Worm (Caenorhabditis elegans) whole organism, early embryonic: Measurements from ENCODE around the gene sax-2.

Experiments used
- B0310.2 ChIP-seq: sonication (generic microtip); optimal IDR thresholded peaks from 2 replicates; lab custom pipeline; 2016; ENCODE audit warnings: mild to moderate bottlenecking, missing genetic modification characterization, missing compliant biosample characterization
- F13C5.2 ChIP-seq: sonication (generic microtip); optimal IDR thresholded peaks from 2 replicates; lab custom pipeline; 2017; ENCODE audit warnings: mild to moderate bottlenecking, missing genetic modification characterization, inconsistent platforms, missing compliant biosample characterization
- aly-1 ChIP-seq: sonication (generic microtip); optimal IDR thresholded peaks from 2 replicates; lab custom pipeline; 2016; ENCODE audit warnings: missing genetic modification characterization, missing compliant biosample characterization
- ama-1 ChIP-seq: fragments of 150-350 bp; optimal IDR thresholded peaks from 2 replicates; lab custom pipeline; 2014
- ceh-13 ChIP-seq: fragments of 200-800 bp; sonication (Bioruptor generic); optimal IDR thresholded peaks from 2 replicates; lab custom pipeline; 2018; ENCODE audit warnings: mild to moderate bottlenecking, missing genetic modification characterization, missing compliant biosample characterization
- ceh-36 ChIP-seq: sonication (generic microtip); optimal IDR thresholded peaks from 2 replicates; lab custom pipeline; 2016; ENCODE audit warnings: missing genetic modification characterization, inconsistent platforms, missing compliant biosample characterization
- ets-7 ChIP-seq: sonication (generic microtip); optimal IDR thresholded peaks from 2 replicates; lab custom pipeline; 2016; ENCODE audit warnings: missing genotype, missing genetic modification characterization, missing compliant biosample characterization
- flt-1 ChIP-seq: fragments of 200-800 bp; sonication (Bioruptor generic); IDR thresholded peaks from 2 replicates; pipeline ENCODE4 v1.3.6; 2022; ENCODE audit warnings: missing genetic modification characterization, missing compliant biosample characterization
- hmbx-1 ChIP-seq: sonication (generic microtip); optimal IDR thresholded peaks from 2 replicates; lab custom pipeline; 2016; ENCODE audit warnings: mild to moderate bottlenecking, missing genetic modification characterization, missing compliant biosample characterization
- hmg-4 ChIP-seq: fragments of 200-800 bp; sonication (Bioruptor generic); optimal IDR thresholded peaks from 2 replicates; lab custom pipeline; 2018; ENCODE audit warnings: mild to moderate bottlenecking, missing genetic modification characterization, missing compliant biosample characterization
- hnd-1 ChIP-seq: sonication (generic microtip); optimal IDR thresholded peaks from 2 replicates; lab custom pipeline; 2016; ENCODE audit warnings: missing genetic modification characterization, missing compliant biosample characterization
- pes-1 ChIP-seq: fragments of 200-800 bp; sonication (Bioruptor generic); IDR thresholded peaks from 2 replicates; pipeline ENCODE4 v1.3.6; 2022; ENCODE audit warnings: missing genetic modification reagents, missing genetic modification characterization, missing compliant biosample characterization
- scrt-1 ChIP-seq: fragments of 200-800 bp; sonication (Bioruptor generic); IDR thresholded peaks from 2 replicates; pipeline ENCODE4 v1.3.6; 2022; ENCODE audit warnings: missing genetic modification characterization, missing compliant biosample characterization
- sea-1 ChIP-seq: fragments of 200-800 bp; sonication (Bioruptor generic); conservative IDR thresholded peaks from 2 replicates; pipeline ENCODE4 v1.3.6; 2022; ENCODE audit warnings: missing genetic modification characterization, missing compliant biosample characterization
- tbx-11 ChIP-seq: fragments of 200-800 bp; sonication (Bioruptor generic); IDR thresholded peaks from 2 replicates; pipeline ENCODE4 v1.3.6; 2022; ENCODE audit warnings: missing genetic modification characterization, missing compliant biosample characterization
- tbx-37 ChIP-seq: fragments of 200-800 bp; sonication (Bioruptor generic); conservative IDR thresholded peaks from 2 replicates; pipeline ENCODE4 v1.3.6; 2022; ENCODE audit warnings: missing genetic modification reagents, missing genetic modification characterization, missing compliant biosample characterization
- tra-4 ChIP-seq: sonication (generic microtip); optimal IDR thresholded peaks from 2 replicates; lab custom pipeline; 2017; ENCODE audit warnings: missing genetic modification characterization, missing compliant biosample characterization

sax-2 gene

DNA sequence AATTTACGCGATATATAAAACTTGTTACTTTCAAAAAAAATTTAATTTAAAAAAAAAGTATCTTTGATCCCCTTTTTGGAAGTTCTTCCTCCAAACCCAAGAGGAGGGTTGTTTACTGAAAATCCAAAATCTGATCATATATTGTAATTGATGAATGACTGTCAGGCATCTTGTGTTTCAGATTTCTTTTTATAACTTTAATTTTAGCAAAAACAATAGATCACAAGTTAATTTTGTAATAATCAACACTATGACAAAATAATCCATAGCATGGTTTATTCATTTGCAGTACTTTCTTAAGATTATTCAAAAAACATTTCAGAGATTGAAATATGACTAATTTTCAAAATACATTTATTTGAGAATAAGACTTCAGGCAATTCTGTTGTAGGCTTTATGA, 17.2 kb upstream of the sax-2 start:
- TF ChIP-seq pes-1 (GFP tag; lab: Robert Waterston, UW) = no peak
- no peak for TF ChIP-seq sea-1
- no peak for TF ChIP-seq ceh-36 (tag; lab: Kevin White, UChicago)
- TF ChIP-seq tbx-11 (GFP tag; lab: Robert Waterston, UW) = no peak
- TF ChIP-seq hmg-4 (GFP tag; lab: Kevin White, UChicago) = no peak
- TF ChIP-seq ceh-13 (GFP tag; lab: Kevin White, UChicago) = no peak
- TF ChIP-seq flt-1 (GFP tag; lab: Robert Waterston, UW) = no peak
- no peak for TF ChIP-seq tra-4 (tag; lab: Kevin White, UChicago)
- no peak for TF ChIP-seq aly-1
- no peak for TF ChIP-seq F13C5.2 (tag; lab: Kevin White, UChicago)
- TF ChIP-seq scrt-1 (GFP tag; lab: Robert Waterston, UW) = no peak
- no peak for TF ChIP-seq tbx-37 (GFP tag; lab: Robert Waterston, UW)
- TF ChIP-seq ama-1 = no peak
- TF ChIP-seq B0310.2 = no peak

DNA sequence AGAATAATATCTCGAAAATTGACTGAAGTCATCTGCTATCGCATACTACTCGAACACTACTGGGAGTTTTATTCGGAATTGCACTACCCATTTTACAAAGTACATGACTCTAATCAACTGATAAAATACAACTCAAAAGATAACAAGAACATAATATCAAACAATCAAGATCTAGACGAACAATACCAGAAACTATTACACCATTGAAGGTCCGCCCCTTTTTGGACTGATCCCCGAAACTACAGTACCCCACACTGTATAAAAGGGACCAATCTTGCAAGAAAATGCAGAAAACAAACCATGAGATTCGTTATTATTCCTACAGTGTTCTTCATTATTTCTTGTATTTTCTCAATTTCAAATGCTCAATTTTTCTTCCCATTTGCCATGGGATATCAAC, 15.0 kb upstream of the sax-2 start, which contains the start of gene F54D8.10:
Gene F54D8.10 (plus strand): TSS at position 301 of the 400 bp plus-strand sequence.
- TF ChIP-seq flt-1 (GFP tag; lab: Robert Waterston, UW) (no peak), ceh-13 (GFP tag; lab: Kevin White, UChicago) (no peak), tbx-11 (GFP tag; lab: Robert Waterston, UW) (no peak), sea-1 (no peak), ceh-36 (tag; lab: Kevin White, UChicago) (no peak), hmbx-1 (no peak)

DNA sequence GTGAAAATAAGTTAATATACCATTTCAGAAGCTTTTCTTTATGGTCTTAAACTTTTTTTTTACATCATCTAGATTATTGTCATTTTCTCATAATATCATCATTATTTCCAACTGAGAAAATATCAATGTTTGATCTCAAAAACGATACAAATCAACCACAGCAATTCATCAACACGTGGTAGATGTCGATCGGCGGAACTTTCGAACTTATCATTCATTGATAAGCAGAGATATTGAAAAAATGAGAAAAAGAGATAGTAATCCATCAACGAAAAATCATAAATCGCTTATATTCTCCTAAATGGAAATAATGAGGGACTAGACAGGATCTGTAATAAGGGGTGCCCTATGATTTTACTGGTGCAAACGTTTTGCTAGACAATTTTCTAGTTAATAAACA, 12.8 kb upstream of the sax-2 start:
- TF ChIP-seq scrt-1 (GFP tag; lab: Robert Waterston, UW) (no peak), ceh-36 (tag; lab: Kevin White, UChicago) (no peak)

DNA sequence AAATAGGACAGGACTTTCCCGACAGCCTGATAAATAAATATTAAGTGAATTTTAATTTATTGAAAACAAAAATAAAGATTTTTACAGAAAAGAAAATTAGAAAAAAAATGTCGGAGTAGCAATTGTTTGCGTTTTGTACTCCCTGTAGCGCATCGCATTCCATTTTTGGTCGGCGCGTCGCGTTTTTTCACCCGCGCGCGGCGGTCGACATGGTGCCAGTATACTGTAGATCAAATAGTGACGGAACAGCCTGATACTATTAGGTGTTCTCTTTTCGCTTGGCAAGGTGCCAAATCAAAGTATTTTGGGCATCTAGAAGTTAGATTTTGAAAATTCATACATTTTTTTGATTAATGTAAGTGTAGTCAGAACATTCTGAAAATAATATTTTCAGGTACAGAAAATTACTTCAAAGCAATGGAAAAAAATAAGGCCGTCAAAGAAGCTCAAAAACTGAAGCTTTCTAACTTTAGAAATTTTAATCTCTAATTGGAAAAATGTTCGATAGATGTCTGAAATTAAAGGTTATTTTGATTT, 10.7 kb upstream of the sax-2 start:
- TF ChIP-seq ceh-13 (GFP tag; lab: Kevin White, UChicago) (no peak), hmg-4 (GFP tag; lab: Kevin White, UChicago) (no peak), scrt-1 (GFP tag; lab: Robert Waterston, UW) (no peak), tbx-11 (GFP tag; lab: Robert Waterston, UW) (no peak), ets-7 (no peak), sea-1 (no peak), pes-1 (GFP tag; lab: Robert Waterston, UW) (no peak), hnd-1 (tag; lab: Kevin White, UChicago) (no peak), B0310.2 (no peak)

DNA sequence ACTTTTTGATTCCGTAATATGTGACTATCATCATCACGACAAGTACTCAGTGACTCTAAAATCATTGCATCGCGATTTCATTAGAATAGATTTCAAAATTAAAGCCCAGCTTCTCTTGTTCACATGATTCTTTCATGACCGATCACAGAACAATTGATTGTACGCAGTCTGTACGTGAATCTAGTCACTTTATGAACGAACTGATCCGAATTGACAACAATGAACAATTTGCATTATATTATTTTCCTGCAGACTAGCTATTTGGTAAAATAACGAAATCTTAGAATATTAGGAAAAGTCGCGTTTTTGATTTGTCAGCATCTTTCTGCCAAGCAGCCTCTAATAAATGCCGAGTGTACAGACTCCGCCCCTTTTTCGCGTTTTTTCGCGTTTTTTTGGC, 10.0 kb upstream of the sax-2 start:
- TF ChIP-seq hmbx-1 = no peak
- no peak for TF ChIP-seq hmg-4 (GFP tag; lab: Kevin White, UChicago)
- TF ChIP-seq scrt-1 (GFP tag; lab: Robert Waterston, UW) = no peak

DNA sequence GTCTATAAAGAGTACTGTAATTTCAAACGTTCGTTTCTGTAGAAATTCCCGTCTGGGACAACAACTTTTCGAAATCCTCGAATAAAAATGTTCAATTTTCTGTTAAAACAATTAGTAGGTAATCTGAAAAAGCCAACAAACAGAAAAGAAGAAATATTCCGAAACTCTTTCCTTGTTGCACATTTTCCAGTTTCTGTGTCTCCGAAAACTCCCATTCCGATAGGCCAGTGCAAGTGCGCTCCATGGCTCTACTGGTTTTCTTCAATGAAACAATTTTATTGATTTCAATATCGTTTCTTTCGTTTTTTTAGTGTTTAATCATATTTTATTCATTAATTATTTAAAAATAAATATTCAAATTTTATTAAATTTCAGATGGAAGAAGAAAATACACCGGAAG, 6.9 kb upstream of the sax-2 start, which contains the start of gene F54D8.6:
Gene F54D8.6 (plus strand): TSS at position 370 of the 400 bp plus-strand sequence.
- TF ChIP-seq tbx-11 (GFP tag; lab: Robert Waterston, UW) (no peak), scrt-1 (GFP tag; lab: Robert Waterston, UW) (no peak), aly-1 (no peak), ama-1 (no peak), hmg-4 (GFP tag; lab: Kevin White, UChicago) (no peak), B0310.2 (no peak), tra-4 (tag; lab: Kevin White, UChicago) (no peak), ceh-36 (tag; lab: Kevin White, UChicago) (no peak), ets-7 (no peak), F13C5.2 (tag; lab: Kevin White, UChicago) (no peak), hnd-1 (tag; lab: Kevin White, UChicago) (no peak), tbx-37 (GFP tag; lab: Robert Waterston, UW) (no peak)

DNA sequence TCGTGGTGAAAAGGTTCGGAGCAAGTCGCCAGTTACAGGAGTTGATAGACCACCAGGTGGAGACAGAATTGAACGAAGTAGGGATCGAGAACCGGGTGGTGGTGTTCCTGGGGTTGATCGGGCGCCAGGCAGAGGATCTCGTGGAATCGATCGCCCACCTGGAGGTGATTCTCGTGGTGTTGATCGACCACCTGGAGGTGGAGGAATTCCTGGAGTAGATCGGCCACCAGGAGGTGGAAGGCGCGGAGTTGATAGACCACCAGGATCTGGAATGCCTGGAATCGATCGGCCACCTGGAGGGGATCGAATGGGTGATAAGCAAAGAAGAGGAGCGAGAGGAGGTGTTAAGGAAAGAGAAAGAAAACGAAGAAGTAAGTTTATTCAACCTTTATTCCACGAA, 4.0 kb upstream of the sax-2 start:
- TF ChIP-seq tbx-37 (GFP tag; lab: Robert Waterston, UW) = no peak
- TF ChIP-seq scrt-1 (GFP tag; lab: Robert Waterston, UW) = no peak

DNA sequence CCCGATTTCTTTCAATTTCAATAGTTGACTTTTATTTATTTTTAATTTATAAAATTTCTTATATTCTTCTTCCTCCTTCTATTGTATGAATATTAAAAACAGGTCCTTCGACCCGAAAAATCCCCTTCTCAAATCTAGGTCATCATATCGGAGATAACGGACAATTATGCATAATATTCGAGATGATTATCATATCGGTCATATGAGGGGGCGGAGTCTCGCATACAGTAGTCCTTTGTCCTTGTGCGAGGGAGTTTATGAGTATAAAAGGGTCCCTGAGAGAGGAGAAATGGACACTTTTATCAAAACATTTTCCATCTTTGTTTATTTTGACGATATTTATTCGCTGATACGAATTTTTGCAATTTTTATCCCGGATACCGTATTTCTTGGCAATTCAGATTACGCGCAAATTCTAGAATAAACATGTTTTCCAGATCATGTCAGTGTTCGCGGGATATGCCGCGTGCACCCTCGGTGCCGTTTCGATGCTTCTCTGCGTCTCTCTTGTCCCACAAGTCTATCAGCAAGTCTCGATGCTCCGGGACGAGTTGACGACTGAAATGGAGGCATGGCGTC, 2.5 kb upstream of the sax-2 start, which contains the start of gene dpy-17:
Gene dpy-17 (plus strand): TSS at position 438 of the 579 bp plus-strand sequence.
- no peak for TF ChIP-seq tbx-37 (GFP tag; lab: Robert Waterston, UW)
- TF ChIP-seq sea-1 = 0 out of 2 replicates have a peak, but pooled peaks have one; percentile 20
- peak; percentile 54 for TF ChIP-seq hmg-4 (GFP tag; lab: Kevin White, UChicago)
- TF ChIP-seq ceh-36 (tag; lab: Kevin White, UChicago) = peak; percentile 17
- no peak for TF ChIP-seq B0310.2
- TF ChIP-seq scrt-1 (GFP tag; lab: Robert Waterston, UW) = 0 out of 2 replicates have a peak, but pooled peaks have one; percentile 42
- no peak for TF ChIP-seq pes-1 (GFP tag; lab: Robert Waterston, UW)
- peak; percentile 71 for TF ChIP-seq ama-1

DNA sequence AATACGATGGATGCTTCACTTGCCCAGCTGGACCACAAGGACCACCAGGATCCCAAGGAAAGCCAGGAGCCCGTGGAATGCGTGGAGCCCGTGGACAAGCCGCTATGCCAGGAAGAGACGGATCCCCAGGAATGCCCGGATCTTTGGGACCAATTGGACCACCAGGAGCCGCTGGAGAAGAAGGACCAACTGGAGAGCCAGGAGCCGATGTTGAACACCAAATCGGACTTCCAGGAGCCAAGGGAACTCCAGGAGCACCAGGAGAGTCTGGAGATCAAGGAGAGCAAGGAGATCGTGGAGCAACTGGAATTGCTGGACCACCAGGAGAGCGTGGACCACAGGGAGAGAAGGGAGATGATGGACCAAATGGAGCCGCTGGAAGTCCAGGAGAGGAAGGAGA, 1.5 kb upstream of the sax-2 start:
- peak; percentile 74 for TF ChIP-seq aly-1
- TF ChIP-seq tbx-11 (GFP tag; lab: Robert Waterston, UW) = no peak
- no peak for TF ChIP-seq tbx-37 (GFP tag; lab: Robert Waterston, UW)
- 0 out of 2 replicates have a peak, but pooled peaks have one; percentile 5 for TF ChIP-seq flt-1 (GFP tag; lab: Robert Waterston, UW)
